Fruit fly (Drosophila melanogaster) whole organism, wandering third instar larva: ENCODE results near the gene Datp.
A peak's percentile ranks its signal among the peaks of the same experiment; 100 is the strongest.

Experiments
- Abd-B ChIP-seq: fragments of >200 bp; optimal IDR thresholded peaks from 2 replicates; lab custom pipeline; 2017; ENCODE audit warnings: missing biosample characterization, missing genetic modification characterization
- CG9705 ChIP-seq: fragments of 200-800 bp; sonication (Bioruptor generic); optimal IDR thresholded peaks from 2 replicates; lab custom pipeline; 2018; ENCODE audit warnings: missing biosample characterization, mild to moderate bottlenecking, missing genetic modification characterization
- Dfd ChIP-seq: fragments of >200 bp; optimal IDR thresholded peaks from 2 replicates; lab custom pipeline; 2017; ENCODE audit warnings: missing biosample characterization, missing genetic modification characterization
- Dif ChIP-seq: fragments of 200-275, 200-300 bp; sonication (Bioruptor generic); optimal IDR thresholded peaks from 2 replicates; lab custom pipeline; 2018; ENCODE audit warnings: missing biosample characterization, missing genetic modification characterization; ENCODE audit not compliant: partially characterized antibody
- GATAd ChIP-seq: sonication (Bioruptor generic); optimal IDR thresholded peaks from 2 replicates; lab custom pipeline; 2016; ENCODE audit warnings: missing biosample characterization, missing genetic modification characterization
- HLH106 ChIP-seq: fragments of 200-800 bp; optimal IDR thresholded peaks from 3 replicates; lab custom pipeline; 2019; ENCODE audit warnings: missing biosample characterization, mild to moderate bottlenecking, missing genetic modification characterization, moderate library complexity
- Hnf4 ChIP-seq: fragments of 200-800 bp; sonication (Bioruptor generic); optimal IDR thresholded peaks from 2 replicates; lab custom pipeline; 2016; ENCODE audit warnings: missing biosample characterization, mild to moderate bottlenecking, missing genetic modification characterization
- Hr78 ChIP-seq: fragments of >200 bp; optimal IDR thresholded peaks from 2 replicates; lab custom pipeline; 2017; ENCODE audit warnings: missing biosample characterization, missing genetic modification characterization
- Hr83 ChIP-seq: fragments of 200-300 bp; sonication (Bioruptor generic); optimal IDR thresholded peaks from 2 replicates; lab custom pipeline; 2016; ENCODE audit warnings: missing biosample characterization, mild to moderate bottlenecking, missing genetic modification characterization, moderate library complexity; ENCODE audit not compliant: poor library complexity, severe bottlenecking
- Jra ChIP-seq: sonication (Bioruptor generic); optimal IDR thresholded peaks from 2 replicates; lab custom pipeline; 2016; ENCODE audit warnings: missing biosample characterization, missing genetic modification characterization
- Mio ChIP-seq: sonication (Bioruptor generic); optimal IDR thresholded peaks from 2 replicates; lab custom pipeline; 2016; ENCODE audit warnings: missing biosample characterization, missing genetic modification characterization
- Myc ChIP-seq: fragments of >200 bp; optimal IDR thresholded peaks from 2 replicates; lab custom pipeline; 2017
- N ChIP-seq: fragments of >200 bp; optimal IDR thresholded peaks from 2 replicates; lab custom pipeline; 2018; ENCODE audit warnings: missing biosample characterization, missing external identifiers, missing genetic modification characterization
- Rel ChIP-seq, 2 experiments: fragments of 200-800 bp; sonication (Bioruptor generic) in 1 of 2; optimal IDR thresholded peaks; 2 replicates in 1 of 2; 3 replicates in 1 of 2; lab custom pipeline; 2016 to 2019; ENCODE audit warnings: mild to moderate bottlenecking in 2 of 2, missing biosample characterization in 2 of 2, missing genetic modification characterization in 2 of 2, moderate library complexity in 1 of 2
- Sp1 ChIP-seq: fragments of 200-800 bp; sonication (Bioruptor generic); optimal IDR thresholded peaks from 3 replicates; lab custom pipeline; 2019; ENCODE audit warnings: missing biosample characterization, mild to moderate bottlenecking, missing genetic modification characterization, moderate library complexity
- Vsx2 ChIP-seq: fragments of 200-300, 225-300 bp; sonication (Bioruptor generic); optimal IDR thresholded peaks from 2 replicates; lab custom pipeline; 2018; ENCODE audit warnings: missing biosample characterization, missing genetic modification characterization; ENCODE audit not compliant: partially characterized antibody
- br ChIP-seq: fragments of 200-800 bp; sonication (Bioruptor generic); optimal IDR thresholded peaks from 2 replicates; lab custom pipeline; 2016; ENCODE audit warnings: missing biosample characterization, missing genetic modification characterization
- brk ChIP-seq: fragments of 200-800 bp; sonication (Bioruptor generic); optimal IDR thresholded peaks from 2 replicates; lab custom pipeline; 2016; ENCODE audit warnings: missing biosample characterization, mild to moderate bottlenecking, missing genetic modification characterization
- dl ChIP-seq, 2 experiments: fragments of 175-275, 200-275 bp in 1 of 2; fragments of 200-275 bp in 1 of 2; sonication (Bioruptor generic); optimal IDR thresholded peaks; lab custom pipeline; 2018; ENCODE audit warnings: mild to moderate bottlenecking in 2 of 2, missing biosample characterization in 2 of 2, missing genetic modification characterization in 2 of 2, moderate library complexity in 2 of 2; ENCODE audit not compliant: partially characterized antibody in 2 of 2, insufficient read depth in 1 of 2
- dmrt93B ChIP-seq: fragments of 200-800 bp; sonication (Bioruptor generic); optimal IDR thresholded peaks from 2 replicates; lab custom pipeline; 2018; ENCODE audit warnings: missing biosample characterization, mild to moderate bottlenecking, missing genetic modification characterization
- dsf ChIP-seq: sonication (Bioruptor generic); optimal IDR thresholded peaks from 2 replicates; lab custom pipeline; 2016; ENCODE audit warnings: missing biosample characterization, missing genetic modification characterization, borderline replicate concordance
- ey ChIP-seq: fragments of 200-800 bp; sonication (Bioruptor generic); optimal IDR thresholded peaks from 2 replicates; lab custom pipeline; 2016; ENCODE audit warnings: missing biosample characterization, missing genetic modification characterization
- foxo ChIP-seq, 2 experiments: fragments of 200-800 bp; sonication (Bioruptor generic); optimal IDR thresholded peaks; 2 replicates in 1 of 2; 3 replicates in 1 of 2; lab custom pipeline; 2016 to 2017; ENCODE audit warnings: missing biosample characterization in 2 of 2, missing genetic modification characterization in 2 of 2
- fru ChIP-seq: fragments of 200-800 bp; sonication (Bioruptor generic); optimal IDR thresholded peaks from 3 replicates; lab custom pipeline; 2016; ENCODE audit warnings: missing biosample characterization, mild to moderate bottlenecking, missing genetic modification characterization
- h ChIP-seq: fragments of 200-800 bp; sonication (Bioruptor generic); optimal IDR thresholded peaks from 3 replicates; lab custom pipeline; 2016; ENCODE audit warnings: missing biosample characterization, mild to moderate bottlenecking, missing genetic modification characterization
- jim ChIP-seq: fragments of 175-275, 200-325 bp; sonication (Bioruptor generic); optimal IDR thresholded peaks from 2 replicates; lab custom pipeline; 2016; ENCODE audit warnings: missing biosample characterization, mild to moderate bottlenecking, missing genetic modification characterization
- lola ChIP-seq: fragments of >200 bp; optimal IDR thresholded peaks from 2 replicates; lab custom pipeline; 2017; ENCODE audit warnings: missing biosample characterization, missing genetic modification characterization
- pan ChIP-seq: fragments of >200 bp; optimal IDR thresholded peaks from 2 replicates; lab custom pipeline; 2017
- psq ChIP-seq: fragments of 200-800 bp; sonication (Bioruptor generic); optimal IDR thresholded peaks from 3 replicates; lab custom pipeline; 2017; ENCODE audit warnings: missing biosample characterization, mild to moderate bottlenecking, missing genetic modification characterization, moderate library complexity
- rgr ChIP-seq: fragments of 200-800 bp; sonication (Bioruptor generic); optimal IDR thresholded peaks from 3 replicates; lab custom pipeline; 2016; ENCODE audit warnings: missing biosample characterization, mild to moderate bottlenecking, missing genetic modification characterization
- sage ChIP-seq: fragments of 200-800 bp; sonication (Bioruptor generic); optimal IDR thresholded peaks from 2 replicates; lab custom pipeline; 2016; ENCODE audit warnings: missing biosample characterization, mild to moderate bottlenecking, missing genetic modification characterization
- sv ChIP-seq: fragments of 200-800 bp; sonication (Bioruptor generic); optimal IDR thresholded peaks from 3 replicates; lab custom pipeline; 2016; ENCODE audit warnings: missing biosample characterization, missing genetic modification characterization
- tai ChIP-seq: sonication (Bioruptor generic); optimal IDR thresholded peaks from 2 replicates; lab custom pipeline; 2016; ENCODE audit warnings: missing biosample characterization, missing genetic modification characterization
- woc ChIP-seq: sonication (Bioruptor generic); optimal IDR thresholded peaks from 2 replicates; lab custom pipeline; 2016; ENCODE audit warnings: missing biosample characterization, mild to moderate bottlenecking, missing genetic modification characterization

The Datp gene

dm6 chr2L:9981809-9982208, 43.2 kb upstream of the Datp start:
- TF ChIP-seq CG9705 (GFP tag; lab: Kevin White, UChicago) (no peak), N (GFP tag; lab: Kevin White, UChicago) (no peak), br (GFP tag; lab: Kevin White, UChicago) (no peak), Abd-B (GFP tag; lab: Kevin White, UChicago) (no peak), brk (GFP tag; lab: Kevin White, UChicago) (peak; percentile 41), Sp1 (GFP tag; lab: Kevin White, UChicago) (peak; percentile 64), ey (GFP tag; lab: Kevin White, UChicago) (peak; percentile 11), Hnf4 (GFP tag; lab: Kevin White, UChicago) (peak; percentile 28), HLH106 (tag; lab: Kevin White, UChicago) (peak; percentile 72), foxo (GFP tag; optimal IDR thresholded peaks at IDR 0.05; lab: Kevin White, UChicago) (peak in 1 of 2 experiments; percentile 31), rgr (peak; percentile 30), Vsx2 (GFP tag; lab: Kevin White, UChicago) (no peak), Hr78 (GFP tag; lab: Kevin White, UChicago) (no peak), Jra (GFP tag; lab: Kevin White, UChicago) (no peak), woc (GFP tag; lab: Kevin White, UChicago) (peak; percentile 22), dmrt93B (GFP tag; lab: Kevin White, UChicago) (no peak), Rel (GFP tag; optimal IDR thresholded peaks at IDR 0.05; lab: Kevin White, UChicago) (no peak), Rel (tag; optimal IDR thresholded peaks at IDR 0.05; lab: Kevin White, UChicago) (no peak), fru (GFP tag; lab: Kevin White, UChicago) (peak; percentile 55), Dfd (GFP tag; lab: Kevin White, UChicago) (no peak), Dif (GFP tag; lab: Kevin White, UChicago) (no peak), Hr83 (GFP tag; lab: Kevin White, UChicago) (no peak), h (GFP tag; lab: Kevin White, UChicago) (peak; percentile 60)

DNA sequence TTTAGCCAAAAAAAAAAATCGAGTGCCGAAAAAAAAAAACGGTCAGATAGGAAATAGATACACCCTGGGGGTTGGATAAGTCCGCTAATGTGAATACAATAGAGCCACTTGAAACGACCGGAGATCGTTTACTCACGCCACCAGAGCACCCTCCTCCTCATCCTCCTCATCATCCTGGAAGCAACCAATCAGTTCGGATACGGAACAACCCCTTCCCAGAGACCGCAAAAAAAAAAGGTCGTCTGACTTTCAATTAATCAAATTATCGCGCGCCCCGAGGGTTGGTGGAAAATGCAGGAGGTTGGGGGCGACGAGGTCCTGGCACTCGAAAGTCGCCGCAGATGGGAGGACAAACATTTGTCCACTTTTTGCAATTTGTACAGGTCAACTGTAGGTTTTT, 34.0 kb upstream of the Datp start:
- no peak for TF ChIP-seq Hr78 (GFP tag; lab: Kevin White, UChicago)

dm6 chr2L:9968201-9968727, 29.7 kb upstream of the Datp start:
- TF ChIP-seq HLH106 (tag; lab: Kevin White, UChicago) (no peak), sage (GFP tag; lab: Kevin White, UChicago) (no peak), Abd-B (GFP tag; lab: Kevin White, UChicago) (no peak), woc (GFP tag; lab: Kevin White, UChicago) (no peak), tai (GFP tag; lab: Kevin White, UChicago) (no peak), jim (no peak), dmrt93B (GFP tag; lab: Kevin White, UChicago) (no peak), pan (lab: Kevin White, UChicago) (no peak), Rel (GFP tag; optimal IDR thresholded peaks at IDR 0.05; lab: Kevin White, UChicago) (no peak), Rel (tag; optimal IDR thresholded peaks at IDR 0.05; lab: Kevin White, UChicago) (no peak), Dif (GFP tag; lab: Kevin White, UChicago) (no peak), GATAd (no peak), lola (no peak), Hnf4 (GFP tag; lab: Kevin White, UChicago) (no peak)

- TF ChIP-seq Hnf4 (GFP tag; lab: Kevin White, UChicago) (peak; percentile 84), CG9705 (GFP tag; lab: Kevin White, UChicago) (peak; percentile 88), psq (peak; percentile 60), Sp1 (GFP tag; lab: Kevin White, UChicago) (peak; percentile 93), Hr78 (GFP tag; lab: Kevin White, UChicago) (no peak), ey (GFP tag; lab: Kevin White, UChicago) (peak; percentile 74), dl (GFP tag; optimal IDR thresholded peaks at IDR 0.05; lab: Kevin White, UChicago; ENCODE audit: insufficient read depth in 1 of 2, partially characterized antibody in 2 of 2) (no peak), dsf (GFP tag; lab: Kevin White, UChicago) (peak; percentile 53), brk (GFP tag; lab: Kevin White, UChicago) (no peak), Mio (peak; percentile 43), GATAd (no peak), Dfd (GFP tag; lab: Kevin White, UChicago) (no peak), Abd-B (GFP tag; lab: Kevin White, UChicago) (no peak), Myc (lab: Kevin White, UChicago) (peak; percentile 77), pan (lab: Kevin White, UChicago) (no peak), Rel (GFP tag; optimal IDR thresholded peaks at IDR 0.05; lab: Kevin White, UChicago) (no peak), Rel (tag; optimal IDR thresholded peaks at IDR 0.05; lab: Kevin White, UChicago) (peak; percentile 80), Jra (GFP tag; lab: Kevin White, UChicago) (peak; percentile 71), N (GFP tag; lab: Kevin White, UChicago) (no peak), lola (no peak), Vsx2 (GFP tag; lab: Kevin White, UChicago) (no peak), tai (GFP tag; lab: Kevin White, UChicago) (no peak), HLH106 (tag; lab: Kevin White, UChicago) (peak; percentile 81), sage (GFP tag; lab: Kevin White, UChicago) (no peak), fru (GFP tag; lab: Kevin White, UChicago) (peak; percentile 83), sv (GFP tag; lab: Kevin White, UChicago) (peak; percentile 65), jim (no peak), foxo (GFP tag; optimal IDR thresholded peaks at IDR 0.05; lab: Kevin White, UChicago) (peak; percentile 67 to 73), br (GFP tag; lab: Kevin White, UChicago) (peak; percentile 88), rgr (peak; percentile 88), Hr83 (GFP tag; lab: Kevin White, UChicago) (peak; percentile 94), dmrt93B (GFP tag; lab: Kevin White, UChicago) (peak; percentile 86), Dif (GFP tag; lab: Kevin White, UChicago) (no peak)
Observed at dm6 chr2L:9966983-9967737, 28.6 kb upstream of the Datp start, which contains the start of the genes Dref and RpL13. TSS of gene Dref (minus strand) at chr2L:9967229. TSS of gene RpL13 (plus strand) at chr2L:9967313.
